Fruit fly (Drosophila melanogaster) whole organism, pupa: ENCODE results near the gene CG13287.

Experiments
- CG10348 ChIP-seq: fragments of 200-800 bp; sonication (Bioruptor generic); IDR thresholded peaks from 2 replicates; pipeline ENCODE4 v1.3.6; 2022; ENCODE audit warnings: missing biosample characterization, missing genetic modification characterization
- CG12605 ChIP-seq: fragments of 200-800 bp; sonication (Bioruptor generic); IDR thresholded peaks from 2 replicates; pipeline ENCODE4 v1.3.6; 2022; ENCODE audit warnings: missing biosample characterization, missing genetic modification characterization
- CG13204 ChIP-seq: fragments of 200-800 bp; sonication (Bioruptor generic); optimal IDR thresholded peaks from 2 replicates; lab custom pipeline; 2018; ENCODE audit warnings: missing biosample characterization, mild to moderate bottlenecking, missing genetic modification characterization, moderate library complexity
- CG14655 ChIP-seq: fragments of 200-800 bp; sonication (Bioruptor generic); optimal IDR thresholded peaks from 3 replicates; lab custom pipeline; 2017; ENCODE audit warnings: mild to moderate bottlenecking, missing biosample characterization, missing genetic modification reagents, missing genetic modification characterization
- CG15710 ChIP-seq: fragments of 200-800 bp; sonication (Bioruptor generic); optimal IDR thresholded peaks from 2 replicates; lab custom pipeline; 2018; ENCODE audit warnings: missing biosample characterization, mild to moderate bottlenecking, missing genetic modification characterization, moderate library complexity
- CG17806 ChIP-seq: fragments of 200-800 bp; sonication (Bioruptor generic); optimal IDR thresholded peaks from 2 replicates; lab custom pipeline; 2018; ENCODE audit warnings: missing biosample characterization, mild to moderate bottlenecking, missing genetic modification characterization, moderate library complexity
- CG32121 ChIP-seq: fragments of 200-800 bp; sonication (Bioruptor generic); IDR thresholded peaks from 2 replicates; pipeline ENCODE4 v1.3.6; 2022; ENCODE audit warnings: missing biosample characterization, missing genetic modification characterization
- CG34367 ChIP-seq: fragments of 200-800 bp; sonication (Bioruptor generic); optimal IDR thresholded peaks from 2 replicates; lab custom pipeline; 2018; ENCODE audit warnings: missing biosample characterization, mild to moderate bottlenecking, missing genetic modification characterization
- CG4496 ChIP-seq: fragments of 200-800 bp; sonication (Bioruptor generic); IDR thresholded peaks from 3 replicates; pipeline ENCODE4 v1.3.6; 2022; ENCODE audit warnings: missing biosample characterization, missing genetic modification characterization
- CG8159 ChIP-seq: fragments of 200-800 bp; sonication (Bioruptor generic); optimal IDR thresholded peaks from 3 replicates; lab custom pipeline; 2018; ENCODE audit warnings: missing biosample characterization, mild to moderate bottlenecking, missing genetic modification characterization, moderate library complexity
- CG8301 ChIP-seq: fragments of 200-800 bp; sonication (Bioruptor generic); optimal IDR thresholded peaks from 2 replicates; lab custom pipeline; 2018; ENCODE audit warnings: missing biosample characterization, mild to moderate bottlenecking, missing genetic modification characterization
- CG9948 ChIP-seq: fragments of 200-800 bp; sonication (Bioruptor generic); optimal IDR thresholded peaks from 2 replicates; lab custom pipeline; 2018; ENCODE audit warnings: missing biosample characterization, mild to moderate bottlenecking, missing genetic modification characterization, moderate library complexity
- D1 ChIP-seq: fragments of 200-800 bp; sonication (Bioruptor generic); optimal IDR thresholded peaks from 2 replicates; lab custom pipeline; 2018; ENCODE audit warnings: missing biosample characterization, mild to moderate bottlenecking, missing genetic modification characterization, moderate library complexity
- EcR ChIP-seq: fragments of 200-800 bp; sonication (Bioruptor generic); optimal IDR thresholded peaks from 3 replicates; lab custom pipeline; 2019; ENCODE audit warnings: missing biosample characterization, missing genetic modification characterization, mild to moderate bottlenecking, moderate library complexity, missing genetic modification reagents
- Ets98B ChIP-seq: fragments of 200-800 bp; sonication (Bioruptor generic); IDR thresholded peaks from 2 replicates; pipeline ENCODE4 v1.3.6; 2022; ENCODE audit warnings: missing biosample characterization, missing genetic modification characterization
- Pif1A ChIP-seq: fragments of 200-800 bp; sonication (Bioruptor generic); optimal IDR thresholded peaks from 3 replicates; lab custom pipeline; 2016; ENCODE audit warnings: missing biosample characterization, missing genetic modification characterization
- Pif1B ChIP-seq: fragments of 200-800 bp; sonication (Bioruptor generic); optimal IDR thresholded peaks from 3 replicates; lab custom pipeline; 2016; ENCODE audit warnings: missing biosample characterization, missing genetic modification characterization
- Snoo ChIP-seq: fragments of 200-800 bp; sonication (Bioruptor generic); optimal IDR thresholded peaks from 3 replicates; lab custom pipeline; 2017; ENCODE audit warnings: missing biosample characterization, mild to moderate bottlenecking, missing genetic modification characterization, inconsistent platforms
- fd96Ca ChIP-seq: fragments of 200-800 bp; sonication (Bioruptor generic); IDR thresholded peaks from 3 replicates; pipeline ENCODE4 v1.3.6; 2022; ENCODE audit warnings: missing biosample characterization, missing genetic modification characterization
- gl ChIP-seq: fragments of 200-800 bp; sonication (Bioruptor generic); optimal IDR thresholded peaks from 2 replicates; lab custom pipeline; 2018; ENCODE audit warnings: missing biosample characterization, mild to moderate bottlenecking, missing genetic modification characterization
- rn ChIP-seq: fragments of 200-800 bp; sonication (Bioruptor generic); IDR thresholded peaks from 2 replicates; pipeline ENCODE4 v1.3.6; 2022; ENCODE audit warnings: missing biosample characterization, missing genetic modification characterization

CG13287 gene

dm6 chr3L:5882209-5882403 lies at the start of gene CG13287:
CG13287 (plus strand) TSS chr3L:5882304.
- TF ChIP-seq CG8159 (tag; lab: Kevin White, UChicago) = no peak
- TF ChIP-seq CG8301 (tag; lab: Kevin White, UChicago) = no peak
- no peak for TF ChIP-seq CG34367 (tag; lab: Kevin White, UChicago)
- no peak for TF ChIP-seq CG14655 (GFP tag; lab: Kevin White, UChicago)
- TF ChIP-seq CG9948 = no peak
- TF ChIP-seq CG17806 (tag; lab: Kevin White, UChicago) = no peak
- no peak for TF ChIP-seq fd96Ca (GFP tag; lab: Robert Waterston, UW)
- no peak for TF ChIP-seq Pif1A (GFP tag; lab: Kevin White, UChicago)
- TF ChIP-seq Snoo (tag; lab: Kevin White, UChicago) = no peak
- no peak for TF ChIP-seq CG13204 (GFP tag; lab: Kevin White, UChicago)
- TF ChIP-seq CG15710 (tag; lab: Kevin White, UChicago) = no peak

DNA sequence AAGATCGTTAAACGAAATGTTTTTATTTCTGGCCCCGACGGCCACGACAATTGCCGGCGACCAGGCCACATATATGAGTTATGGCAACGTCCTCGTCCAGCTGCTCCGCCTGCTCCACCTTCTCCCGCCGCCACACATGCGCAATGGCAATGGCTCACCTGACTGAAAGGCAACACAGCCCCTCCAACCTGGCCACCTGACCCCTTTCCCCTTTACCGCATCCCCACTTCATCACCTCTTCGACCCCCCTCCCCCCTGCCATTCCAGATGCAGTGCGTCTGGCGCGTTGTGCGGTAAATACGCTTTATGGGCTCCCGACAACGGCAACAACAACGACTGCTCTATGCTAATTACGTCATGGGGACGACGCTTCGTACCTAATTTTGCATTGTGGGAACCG lies 48.3 kb upstream of the CG13287 start:
- TF ChIP-seq Pif1B (GFP tag; lab: Kevin White, UChicago) (no peak), EcR (GFP tag; lab: Kevin White, UChicago) (peak; percentile 0), CG13204 (GFP tag; lab: Kevin White, UChicago) (peak; percentile 43)

DNA sequence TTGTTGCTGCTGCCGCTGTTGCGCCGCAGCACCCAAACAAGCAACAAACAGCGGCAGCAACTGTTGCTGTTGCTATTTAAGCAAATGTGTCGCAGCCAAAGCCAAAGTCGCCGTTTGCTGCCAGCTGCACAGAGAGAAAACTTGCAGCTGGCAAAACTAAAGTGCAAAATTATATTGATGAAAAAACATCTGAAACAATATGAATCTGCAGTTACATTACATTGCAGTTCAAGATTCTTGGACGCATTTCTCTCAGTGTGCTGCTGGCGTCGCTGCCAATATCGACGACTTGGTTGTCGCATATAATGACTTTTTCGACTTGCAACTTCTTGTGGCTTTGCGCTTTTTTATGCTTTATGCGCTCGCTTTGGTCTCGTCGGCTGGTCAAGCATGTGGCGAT lies 47.9 kb upstream of the CG13287 start:
- TF ChIP-seq CG13204 (GFP tag; lab: Kevin White, UChicago) = peak; percentile 2
- TF ChIP-seq EcR (GFP tag; lab: Kevin White, UChicago) = no peak
- no peak for TF ChIP-seq D1 (tag; lab: Kevin White, UChicago)
- TF ChIP-seq CG17806 (tag; lab: Kevin White, UChicago) = peak; percentile 77
- TF ChIP-seq Ets98B = peak; percentile 98
- peak; percentile 77 for TF ChIP-seq CG9948
- peak; percentile 68 for TF ChIP-seq CG8159 (tag; lab: Kevin White, UChicago)
- peak; percentile 52 for TF ChIP-seq gl (tag; lab: Kevin White, UChicago)
- peak; percentile 93 for TF ChIP-seq rn
- peak; percentile 93 for TF ChIP-seq CG8301 (tag; lab: Kevin White, UChicago)
- no peak for TF ChIP-seq CG10348
- peak; percentile 98 for TF ChIP-seq CG4496 (GFP tag; lab: Robert Waterston, UW)
- peak; percentile 94 for TF ChIP-seq CG14655 (GFP tag; lab: Kevin White, UChicago)
- TF ChIP-seq Snoo (tag; lab: Kevin White, UChicago) = peak; percentile 41
- TF ChIP-seq CG15710 (tag; lab: Kevin White, UChicago) = peak; percentile 73
- peak; percentile 96 for TF ChIP-seq CG32121 (GFP tag; lab: Robert Waterston, UW)
- TF ChIP-seq CG34367 (tag; lab: Kevin White, UChicago) = peak; percentile 79
- TF ChIP-seq Pif1B (GFP tag; lab: Kevin White, UChicago) = peak; percentile 85
- TF ChIP-seq Pif1A (GFP tag; lab: Kevin White, UChicago) = peak; percentile 92
- TF ChIP-seq CG12605 (GFP tag; lab: Robert Waterston, UW) = peak; percentile 91
- peak; percentile 98 for TF ChIP-seq fd96Ca (GFP tag; lab: Robert Waterston, UW)

- TF ChIP-seq fd96Ca (GFP tag; lab: Robert Waterston, UW) (no peak), CG8159 (tag; lab: Kevin White, UChicago) (no peak), CG14655 (GFP tag; lab: Kevin White, UChicago) (no peak), CG8301 (tag; lab: Kevin White, UChicago) (no peak), CG34367 (tag; lab: Kevin White, UChicago) (no peak), Ets98B (no peak), CG12605 (GFP tag; lab: Robert Waterston, UW) (no peak), Snoo (tag; lab: Kevin White, UChicago) (no peak), CG32121 (GFP tag; lab: Robert Waterston, UW) (no peak), CG10348 (no peak), Pif1B (GFP tag; lab: Kevin White, UChicago) (no peak), CG4496 (GFP tag; lab: Robert Waterston, UW) (no peak), rn (no peak), gl (tag; lab: Kevin White, UChicago) (no peak), CG9948 (no peak)
Observed at dm6 chr3L:5834798-5835197, 47.3 kb upstream of the CG13287 start.

DNA sequence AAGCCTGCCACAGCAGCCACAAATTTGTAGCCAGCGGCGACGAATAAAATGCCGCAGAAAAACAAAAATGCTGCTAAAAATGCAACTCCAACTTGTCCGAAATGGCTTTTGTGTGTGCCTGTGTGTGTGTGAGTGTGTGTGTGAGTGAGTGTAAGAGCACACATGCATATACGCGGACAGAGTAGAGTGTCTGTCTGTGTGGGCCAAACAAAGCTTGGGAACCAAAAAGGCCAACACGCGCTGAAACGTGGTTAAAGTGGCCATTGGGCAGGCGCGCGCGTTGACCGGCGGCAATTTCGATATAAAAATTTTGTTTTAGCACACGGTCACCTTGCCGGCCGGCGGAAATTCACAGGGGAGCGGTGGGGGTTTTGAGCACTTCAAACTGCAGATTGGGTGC lies 46.7 kb upstream of the CG13287 start:
- TF ChIP-seq rn (no peak), CG10348 (no peak), Snoo (tag; lab: Kevin White, UChicago) (no peak), D1 (tag; lab: Kevin White, UChicago) (no peak), CG12605 (GFP tag; lab: Robert Waterston, UW) (no peak), CG34367 (tag; lab: Kevin White, UChicago) (no peak), CG8159 (tag; lab: Kevin White, UChicago) (no peak), EcR (GFP tag; lab: Kevin White, UChicago) (no peak), CG15710 (tag; lab: Kevin White, UChicago) (no peak), gl (tag; lab: Kevin White, UChicago) (no peak), CG8301 (tag; lab: Kevin White, UChicago) (no peak), CG4496 (GFP tag; lab: Robert Waterston, UW) (no peak), Ets98B (no peak; the same call in 1 of the 2 replicates), CG32121 (GFP tag; lab: Robert Waterston, UW) (no peak), CG13204 (GFP tag; lab: Kevin White, UChicago) (no peak), fd96Ca (GFP tag; lab: Robert Waterston, UW) (no peak), Pif1A (GFP tag; lab: Kevin White, UChicago) (no peak), CG9948 (no peak), CG17806 (tag; lab: Kevin White, UChicago) (no peak)
